Fruit fly (Drosophila melanogaster) whole organism, embryonic: ENCODE results near the gene Ns4.

ENCODE experiments used
- CG10147 ChIP-seq: fragments of 200-800 bp; sonication (Bioruptor generic); optimal IDR thresholded peaks from 2 replicates; lab custom pipeline; 2019; ENCODE audit warnings: missing biosample characterization, mild to moderate bottlenecking, missing genetic modification characterization, moderate library complexity
- Lim3 ChIP-seq: fragments of 200-800 bp; sonication (Bioruptor generic); IDR thresholded peaks from 2 replicates; pipeline ENCODE4 v1.3.6; 2022; ENCODE audit warnings: missing biosample characterization, missing genetic modification characterization
- ewg ChIP-seq: fragments of 200-800 bp; sonication (Bioruptor generic); optimal IDR thresholded peaks from 3 replicates; lab custom pipeline; 2017; ENCODE audit warnings: mild to moderate bottlenecking, missing biosample characterization, missing genetic modification reagents, missing genetic modification characterization
- gcm ChIP-seq: fragments of 200-800 bp; sonication (Bioruptor generic); optimal IDR thresholded peaks from 2 replicates; lab custom pipeline; 2019; ENCODE audit warnings: missing biosample characterization, mild to moderate bottlenecking, missing genetic modification characterization, moderate library complexity
- sc ChIP-seq, 3 experiments: fragments of >200 bp in 2 of 3; fragments of 200-800 bp in 1 of 3; sonication (Bioruptor generic) in 1 of 3; optimal IDR thresholded peaks; 2 replicates in 2 of 3; 3 replicates in 1 of 3; lab custom pipeline; 2017; ENCODE audit warnings: mild to moderate bottlenecking in 1 of 3, missing biosample characterization in 1 of 3, missing genetic modification characterization in 1 of 3, missing genetic modification reagents in 1 of 3
- scrt ChIP-seq: fragments of 200-800 bp; sonication (Bioruptor generic); optimal IDR thresholded peaks from 2 replicates; lab custom pipeline; 2018; ENCODE audit warnings: missing biosample characterization, mild to moderate bottlenecking, missing genetic modification characterization, moderate library complexity
- tap ChIP-seq: fragments of 200-800 bp; optimal IDR thresholded peaks from 3 replicates; lab custom pipeline; 2019; ENCODE audit warnings: missing biosample characterization, mild to moderate bottlenecking, missing genetic modification characterization, moderate library complexity

DNA sequence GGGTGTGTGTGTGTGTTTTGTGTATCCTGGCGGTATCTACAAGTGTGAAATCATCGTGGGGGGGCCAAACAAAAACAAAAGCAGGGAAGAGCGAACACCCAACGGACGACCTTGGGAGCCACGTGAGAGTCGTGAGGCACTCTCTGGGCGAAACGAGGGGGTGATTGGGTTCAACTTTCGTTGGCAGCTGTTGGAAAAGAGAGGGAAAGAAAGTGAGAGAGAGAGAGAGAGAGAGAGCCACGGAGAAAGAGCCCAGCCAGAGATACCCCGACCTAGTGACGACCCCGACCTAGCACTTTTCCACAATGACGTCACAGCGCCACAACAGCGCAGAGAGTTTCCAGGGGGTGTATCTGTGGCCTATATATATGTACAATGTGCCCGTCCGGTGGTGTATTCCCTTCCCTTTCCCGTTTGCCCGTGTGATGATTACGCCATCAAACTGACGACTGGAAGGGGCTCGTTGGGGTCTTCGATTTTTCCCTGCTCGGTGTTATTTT, 46.4 kb upstream of the Ns4 start:
- TF ChIP-seq Lim3 (GFP tag; lab: Robert Waterston, UW) (no peak), scrt (GFP tag; lab: Kevin White, UChicago) (peak; percentile 87), gcm (no peak), tap (tag; lab: Kevin White, UChicago) (no peak), sc (optimal IDR thresholded peaks at IDR 0.05; lab: Kevin White, UChicago) (no peak), sc (GFP tag; optimal IDR thresholded peaks at IDR 0.05; lab: Kevin White, UChicago) (no peak), ewg (GFP tag; lab: Kevin White, UChicago) (peak; percentile 37), CG10147 (GFP tag; lab: Kevin White, UChicago) (no peak)
